Worm (Caenorhabditis elegans): ENCODE measurements around the gene Y48A6B.9.

The Y48A6B.9 gene

ce11 chrIII:10989491-10990032 is 43.4 kb upstream of the Y48A6B.9 start:
- TF ChIP-seq dmd-4 (tag; optimal IDR thresholded peaks at IDR 0.05) (peak; percentile 59), elt-1 (tag; optimal IDR thresholded peaks at IDR 0.05) (no peak), mbf-1 (tag; optimal IDR thresholded peaks at IDR 0.05) (peak; percentile 36), mdl-1 (tag; optimal IDR thresholded peaks at IDR 0.05) (peak; percentile 66 to 74), nhr-77 (tag; optimal IDR thresholded peaks at IDR 0.05) (peak; percentile 81), unc-55 (GFP tag; optimal IDR thresholded peaks at IDR 0.05) (peak; percentile 92), C34F6.9 (tag; optimal IDR thresholded peaks at IDR 0.05) (peak; percentile 93), ZK546.5 (tag; optimal IDR thresholded peaks at IDR 0.05) (peak; percentile 47), unc-62 (GFP tag; optimal IDR thresholded peaks at IDR 0.05) (no peak), lin-39 (tag; optimal IDR thresholded peaks at IDR 0.05) (no peak), ztf-1 (GFP tag; conservative IDR thresholded peaks at IDR 0.05) (0 out of 2 replicates have a peak, but pooled peaks have one; percentile 53), snpc-4 (tag; optimal IDR thresholded peaks at IDR 0.05) (peak; percentile 100), ztf-11 (tag; optimal IDR thresholded peaks at IDR 0.05) (peak; percentile 76), sem-4 (tag; optimal IDR thresholded peaks at IDR 0.05) (peak; percentile 97), nhr-12 (tag; optimal IDR thresholded peaks at IDR 0.05) (peak; percentile 51), nhr-21 (tag; optimal IDR thresholded peaks at IDR 0.05) (peak; percentile 98), elt-3 (tag; optimal IDR thresholded peaks at IDR 0.05) (no peak), blmp-1 (tag; optimal IDR thresholded peaks at IDR 0.05; ENCODE audit: insufficient read depth) (peak; percentile 82), sma-3 (GFP tag; optimal IDR thresholded peaks at IDR 0.05) (peak; percentile 95), ceh-16 (tag; optimal IDR thresholded peaks at IDR 0.05) (peak; percentile 90), fos-1 (tag; optimal IDR thresholded peaks at IDR 0.05) (peak; percentile 80), ama-1 (optimal IDR thresholded peaks at IDR 0.05) (peak; percentile 75), nhr-6 (tag; optimal IDR thresholded peaks at IDR 0.05) (peak; percentile 96), R02D3.7 (tag; optimal IDR thresholded peaks at IDR 0.05) (peak; percentile 38), nhr-23 (tag; optimal IDR thresholded peaks at IDR 0.05) (no peak), egl-27 (tag; optimal IDR thresholded peaks at IDR 0.05) (peak; percentile 93), F13H6.1 (tag; optimal IDR thresholded peaks at IDR 0.05) (peak; percentile 96), ztf-4 (tag; optimal IDR thresholded peaks at IDR 0.05) (peak; percentile 95), crh-2 (tag; optimal IDR thresholded peaks at IDR 0.05) (peak; percentile 98), aly-2 (tag; optimal IDR thresholded peaks at IDR 0.05) (peak; percentile 86), peb-1 (tag; optimal IDR thresholded peaks at IDR 0.05) (no peak), lin-13 (GFP tag; optimal IDR thresholded peaks at IDR 0.05) (peak; percentile 97), unc-39 (tag; optimal IDR thresholded peaks at IDR 0.05) (no peak), ceh-82 (tag; optimal IDR thresholded peaks at IDR 0.05) (peak; percentile 86), zag-1 (tag; optimal IDR thresholded peaks at IDR 0.05) (peak; percentile 89), nhr-237 (tag; optimal IDR thresholded peaks at IDR 0.05) (peak; percentile 86), nhr-25 (tag; optimal IDR thresholded peaks at IDR 0.05) (peak; percentile 94), mab-5 (tag; optimal IDR thresholded peaks at IDR 0.05) (peak; percentile 94), nhr-11 (tag; optimal IDR thresholded peaks at IDR 0.05) (peak; percentile 52), lsy-2 (tag; optimal IDR thresholded peaks at IDR 0.05) (peak; percentile 93 to 94), alr-1 (tag; optimal IDR thresholded peaks at IDR 0.05) (no peak), skn-1 (tag; optimal IDR thresholded peaks at IDR 0.05) (peak; percentile 61), lin-11 (tag; optimal IDR thresholded peaks at IDR 0.05) (peak; percentile 83), Y55F3AM.14 (GFP tag; optimal IDR thresholded peaks at IDR 0.05) (peak; percentile 93), nhr-10 (tag; optimal IDR thresholded peaks at IDR 0.05) (peak; percentile 93), gmeb-1 (tag; optimal IDR thresholded peaks at IDR 0.05) (peak; percentile 93), nhr-129 (tag; optimal IDR thresholded peaks at IDR 0.05) (peak; percentile 95), sma-9 (GFP tag; optimal IDR thresholded peaks at IDR 0.05) (peak; percentile 98), sma-9 (tag; optimal IDR thresholded peaks at IDR 0.05) (no peak)

Measured in whole organism, L2 larva.